Worm (Caenorhabditis elegans) whole organism, young adult: ENCODE results near the gene aqp-6.

Source experiments
- B0019.2 ChIP-seq: fragments of 200-800 bp; sonication (Bioruptor generic); conservative IDR thresholded peaks from 2 replicates; pipeline ENCODE4 v1.3.6; 2022; ENCODE audit warnings: missing genetic modification reagents, missing genetic modification characterization, missing compliant biosample characterization
- B0336.3 ChIP-seq: fragments of 200-800 bp; sonication (Bioruptor generic); IDR thresholded peaks from 2 replicates; pipeline ENCODE4 v1.3.6; 2022; ENCODE audit warnings: missing genetic modification characterization, missing compliant biosample characterization
- F33H1.4 ChIP-seq: fragments of 200-800 bp; sonication (Bioruptor generic); IDR thresholded peaks from 2 replicates; pipeline ENCODE4 v1.3.6; 2022; ENCODE audit warnings: missing genetic modification reagents, missing genetic modification characterization, missing compliant biosample characterization
- Y95B8A.8 ChIP-seq: fragments of 200-800 bp; sonication (Bioruptor generic); IDR thresholded peaks from 2 replicates; pipeline ENCODE4 v1.3.6; 2022; ENCODE audit warnings: missing genetic modification reagents, missing genetic modification characterization, missing compliant biosample characterization
- atf-7 ChIP-seq: sonication (generic microtip); optimal IDR thresholded peaks from 2 replicates; lab custom pipeline; 2017; ENCODE audit warnings: mild to moderate bottlenecking, missing genetic modification characterization, missing compliant biosample characterization
- attf-5 ChIP-seq: fragments of 200-800 bp; sonication (Bioruptor generic); optimal IDR thresholded peaks from 2 replicates; lab custom pipeline; 2018; ENCODE audit warnings: mild to moderate bottlenecking, missing genetic modification characterization, missing compliant biosample characterization
- attf-6 ChIP-seq: fragments of 200-800 bp; sonication (Bioruptor generic); IDR thresholded peaks from 2 replicates; pipeline ENCODE4 v1.3.6; 2022; ENCODE audit warnings: missing genetic modification reagents, missing genetic modification characterization, missing compliant biosample characterization
- ceh-100 ChIP-seq: fragments of 200-800 bp; sonication (Bioruptor generic); IDR thresholded peaks from 2 replicates; pipeline ENCODE4 v1.3.6; 2022; ENCODE audit warnings: missing genetic modification reagents, missing genetic modification characterization, missing compliant biosample characterization
- dpl-1 ChIP-seq: fragments of 150-350 bp; optimal IDR thresholded peaks from 2 replicates; lab custom pipeline; 2014; ENCODE audit warnings: missing biosample characterization, missing genetic modification reagents, missing genetic modification characterization
- hlh-12 ChIP-seq: sonication (generic microtip); optimal IDR thresholded peaks from 2 replicates; lab custom pipeline; 2016; ENCODE audit warnings: missing genetic modification characterization, missing compliant biosample characterization
- lir-1 ChIP-seq: fragments of 200-800 bp; sonication (Bioruptor generic); conservative IDR thresholded peaks from 2 replicates; pipeline ENCODE4 v1.3.6; 2022; ENCODE audit warnings: missing genetic modification reagents, missing genetic modification characterization, missing compliant biosample characterization
- pha-4 ChIP-seq: fragments of 150-350 bp; sonication (generic microtip); optimal IDR thresholded peaks from 2 replicates; lab custom pipeline; 2014; ENCODE audit warnings: missing biosample characterization, missing genetic modification reagents, missing genetic modification characterization
- snpc-4 ChIP-seq, 5 experiments: fragments of 150-350 bp in 1 of 5; sonication (generic microtip) in 4 of 5; optimal IDR thresholded peaks; 2 replicates each; lab custom pipeline; 2014 to 2018; ENCODE audit warnings: missing genetic modification characterization in 5 of 5, missing biosample characterization in 3 of 5, antibody characterized with exemption in 2 of 5, mild to moderate bottlenecking in 2 of 5, missing compliant biosample characterization in 2 of 5, missing genotype in 2 of 5, moderate library complexity in 2 of 5, missing genetic modification reagents in 1 of 5
- unc-62 ChIP-seq: fragments of 150-350 bp; optimal IDR thresholded peaks from 2 replicates; lab custom pipeline; 2014; ENCODE audit warnings: missing biosample characterization, missing genetic modification reagents, missing genetic modification characterization

- TF ChIP-seq pha-4 (tag; lab: Kevin White, UChicago) (no peak), B0336.3 (GFP tag; lab: Robert Waterston, UW) (no peak), Y95B8A.8 (GFP tag; lab: Robert Waterston, UW) (no peak), dpl-1 (no peak), F33H1.4 (GFP tag; lab: Robert Waterston, UW) (no peak), attf-6 (no peak), hlh-12 (tag; lab: Kevin White, UChicago) (no peak), snpc-4 (GFP tag; optimal IDR thresholded peaks at IDR 0.05; lab: Kevin White, UChicago) (no peak), snpc-4 (tag; optimal IDR thresholded peaks at IDR 0.05; lab: Kevin White, UChicago) (no peak), ceh-100 (GFP tag; lab: Robert Waterston, UW) (no peak), atf-7 (tag; lab: Kevin White, UChicago) (no peak), attf-5 (GFP tag; lab: Kevin White, UChicago) (no peak), B0019.2 (no peak), lir-1 (GFP tag; lab: Robert Waterston, UW) (no peak), unc-62 (no peak)
Measured at ce11 chrV:10699122-10699521, 50.9 kb downstream of the aqp-6 start.
